Worm (Caenorhabditis elegans) whole organism, L2 larva: Measurements from ENCODE around the gene T23F11.6.

ENCODE experiments used
- F13H6.1 ChIP-seq: sonication (generic microtip); optimal IDR thresholded peaks from 2 replicates; lab custom pipeline; 2016; ENCODE audit warnings: missing genetic modification characterization, missing compliant biosample characterization
- aly-2 ChIP-seq: fragments of 150-350 bp; optimal IDR thresholded peaks from 2 replicates; lab custom pipeline; 2014; ENCODE audit warnings: missing biosample characterization, missing genetic modification characterization
- ama-1 ChIP-seq: fragments of 150-350 bp; optimal IDR thresholded peaks from 2 replicates; lab custom pipeline; 2018; ENCODE audit warnings: inconsistent platforms
- egl-27 ChIP-seq: sonication (generic microtip); optimal IDR thresholded peaks from 3 replicates; lab custom pipeline; 2017; ENCODE audit warnings: missing biosample characterization, missing genetic modification reagents, missing genetic modification characterization
- fos-1 ChIP-seq: fragments of 150-350 bp; optimal IDR thresholded peaks from 2 replicates; lab custom pipeline; 2014; ENCODE audit warnings: missing biosample characterization, missing genetic modification characterization
- mdl-1 ChIP-seq, 2 experiments: fragments of 150-350 bp in 1 of 2; sonication (generic microtip) in 1 of 2; optimal IDR thresholded peaks; 2 replicates each; lab custom pipeline; 2017; ENCODE audit warnings: missing biosample characterization in 2 of 2, missing genetic modification characterization in 2 of 2
- sma-3 ChIP-seq: sonication (generic microtip); optimal IDR thresholded peaks from 2 replicates; lab custom pipeline; 2016; ENCODE audit warnings: missing genetic modification reagents, missing genetic modification characterization, missing compliant biosample characterization

DNA sequence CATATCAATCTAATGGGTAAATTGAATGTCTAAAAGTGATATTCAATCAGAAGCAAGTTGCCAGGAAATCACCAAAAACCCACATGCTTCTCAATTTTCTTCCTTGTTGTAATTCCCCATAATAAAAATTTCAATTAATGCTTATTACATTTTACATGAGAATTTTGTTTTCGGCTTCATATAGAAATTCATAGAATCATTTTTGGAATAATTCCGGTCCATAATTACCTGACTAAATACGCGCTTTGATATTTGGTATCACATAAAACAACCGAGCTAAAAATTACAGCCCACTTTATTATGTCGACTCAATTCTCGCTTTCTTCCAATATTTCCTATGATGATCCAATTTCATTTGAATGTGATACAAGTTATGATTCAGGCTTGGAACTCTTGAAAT, 24.2 kb upstream of the T23F11.6 start, which contains the start of gene srg-13:
- no peak for TF ChIP-seq F13H6.1
- TF ChIP-seq ama-1 (lab: Kevin White, UChicago), result no peak
- TF ChIP-seq sma-3 (GFP tag; lab: Kevin White, UChicago), result no peak
- no peak for TF ChIP-seq fos-1 (tag; lab: Kevin White, UChicago)
- no peak for TF ChIP-seq egl-27
- no peak for TF ChIP-seq mdl-1 (tag; optimal IDR thresholded peaks at IDR 0.05; lab: Kevin White, UChicago)
- no peak for TF ChIP-seq aly-2
